Worm (Caenorhabditis elegans): ENCODE data around the gene acs-15.

ce11 chrII:932718-933117 is at the start of gene acs-15:
- TF ChIP-seq tbx-2 (tag; optimal IDR thresholded peaks at IDR 0.05) (no peak), unc-62 (GFP tag; optimal IDR thresholded peaks at IDR 0.05) (no peak), nhr-67 (tag; optimal IDR thresholded peaks at IDR 0.05) (no peak), jun-1 (tag; optimal IDR thresholded peaks at IDR 0.05) (no peak), lin-39 (tag; optimal IDR thresholded peaks at IDR 0.05) (no peak), snpc-4 (tag; optimal IDR thresholded peaks at IDR 0.05) (no peak), ama-1 (optimal IDR thresholded peaks at IDR 0.05) (no peak), ZK546.5 (tag; optimal IDR thresholded peaks at IDR 0.05) (no peak), ztf-4 (tag; optimal IDR thresholded peaks at IDR 0.05) (no peak), mdl-1 (tag; optimal IDR thresholded peaks at IDR 0.05) (no peak), pha-4 (tag; optimal IDR thresholded peaks at IDR 0.05) (no peak), unc-39 (tag; optimal IDR thresholded peaks at IDR 0.05) (no peak), fkh-10 (GFP tag; optimal IDR thresholded peaks at IDR 0.05) (no peak), ztf-11 (tag; optimal IDR thresholded peaks at IDR 0.05) (no peak)

Measured in whole organism, L3 larva.